Worm (Caenorhabditis elegans): ENCODE data around the gene str-125.

ce11 chrV:17042263-17042662 lies 33.5 kb downstream of the str-125 start, which contains the start of gene hpo-33:
- TF ChIP-seq madf-9 (GFP tag; conservative IDR thresholded peaks at IDR 0.05) (no peak), lin-29 (GFP tag; IDR thresholded peaks at IDR 0.05) (no peak), mdl-1 (tag; optimal IDR thresholded peaks at IDR 0.05) (no peak), pqm-1 (tag; optimal IDR thresholded peaks at IDR 0.05) (no peak)

Data from whole organism, L4 larva.